Fruit fly (Drosophila melanogaster) whole organism, embryonic: ENCODE measurements around the gene eIF2gamma.

ENCODE experiments used
- Antp ChIP-seq: fragments of 200-800 bp; sonication (Bioruptor generic); optimal IDR thresholded peaks from 3 replicates; lab custom pipeline; 2016; ENCODE audit warnings: missing biosample characterization, missing genetic modification characterization
- BEAF-32 ChIP-seq: fragments of 200-800 bp; sonication (Bioruptor generic); optimal IDR thresholded peaks from 3 replicates; lab custom pipeline; 2017; ENCODE audit warnings: missing biosample characterization, missing genetic modification characterization, mild to moderate bottlenecking, moderate library complexity, missing genetic modification reagents
- CG10267 ChIP-seq: fragments of 200-800 bp; sonication (Bioruptor generic); optimal IDR thresholded peaks from 2 replicates; lab custom pipeline; 2018; ENCODE audit warnings: missing biosample characterization, mild to moderate bottlenecking, missing genetic modification characterization, moderate library complexity
- CG11456 ChIP-seq: fragments of 200-800 bp; sonication (Bioruptor generic); IDR thresholded peaks from 3 replicates; pipeline ENCODE4 v1.3.6; 2022; ENCODE audit warnings: missing biosample characterization, missing genetic modification characterization
- CG11560 ChIP-seq: fragments of 200-800 bp; sonication (Bioruptor generic); IDR thresholded peaks from 3 replicates; pipeline ENCODE4 v1.3.6; 2022; ENCODE audit warnings: missing biosample characterization, missing genetic modification characterization
- CG11723 ChIP-seq: fragments of 200-800 bp; sonication (Bioruptor generic); optimal IDR thresholded peaks from 2 replicates; lab custom pipeline; 2017; ENCODE audit warnings: missing biosample characterization, mild to moderate bottlenecking, missing genetic modification characterization
- CG12299 ChIP-seq: fragments of 200-800 bp; sonication (Bioruptor generic); optimal IDR thresholded peaks from 2 replicates; lab custom pipeline; 2018; ENCODE audit warnings: missing biosample characterization, mild to moderate bottlenecking, missing genetic modification characterization
- CG1233 ChIP-seq: fragments of 200-800 bp; sonication (Bioruptor generic); optimal IDR thresholded peaks from 4 replicates; lab custom pipeline; 2018; ENCODE audit warnings: missing biosample characterization, mild to moderate bottlenecking, missing genetic modification characterization
- CG12659 ChIP-seq: fragments of 200-800 bp; sonication (Bioruptor generic); optimal IDR thresholded peaks from 3 replicates; lab custom pipeline; 2017; ENCODE audit warnings: mild to moderate bottlenecking, missing biosample characterization, missing genetic modification reagents, missing genetic modification characterization
- CG13775 ChIP-seq: fragments of 200-800 bp; sonication (Bioruptor generic); optimal IDR thresholded peaks from 3 replicates; lab custom pipeline; 2017; ENCODE audit warnings: missing biosample characterization, mild to moderate bottlenecking, missing genetic modification characterization
- CG14860 ChIP-seq: fragments of 200-800 bp; sonication (Bioruptor generic); IDR thresholded peaks from 3 replicates; pipeline ENCODE4 v1.3.6; 2022; ENCODE audit warnings: missing biosample characterization, missing genetic modification characterization; ENCODE audit not compliant: partially characterized antibody
- CG15696 ChIP-seq: fragments of 200-800 bp; sonication (Bioruptor generic); optimal IDR thresholded peaks from 2 replicates; lab custom pipeline; 2019; ENCODE audit warnings: missing biosample characterization, mild to moderate bottlenecking, missing genetic modification characterization, moderate library complexity
- CG1602 ChIP-seq: fragments of 200-800 bp; sonication (Bioruptor generic); optimal IDR thresholded peaks from 3 replicates; lab custom pipeline; 2016; ENCODE audit warnings: missing biosample characterization, missing genetic modification characterization
- CG16815 ChIP-seq: fragments of 200-800 bp; sonication (Bioruptor generic); optimal IDR thresholded peaks from 3 replicates; lab custom pipeline; 2017; ENCODE audit warnings: missing biosample characterization, mild to moderate bottlenecking, missing genetic modification characterization
- CG17361 ChIP-seq: fragments of 200-800 bp; sonication (Bioruptor generic); IDR thresholded peaks from 3 replicates; pipeline ENCODE4 v1.3.6; 2022; ENCODE audit warnings: missing biosample characterization, missing genetic modification characterization
- CG1832 ChIP-seq: fragments of 200-800 bp; sonication (Bioruptor generic); optimal IDR thresholded peaks from 2 replicates; lab custom pipeline; 2017; ENCODE audit warnings: missing biosample characterization, mild to moderate bottlenecking, missing genetic modification characterization, inconsistent platforms
- CG18599 ChIP-seq: fragments of 200-800 bp; sonication (Bioruptor generic); optimal IDR thresholded peaks from 3 replicates; lab custom pipeline; 2017; ENCODE audit warnings: missing biosample characterization, missing genetic modification characterization, mild to moderate bottlenecking, moderate library complexity, missing genetic modification reagents
- CG2120 ChIP-seq: fragments of 200-800 bp; sonication (Bioruptor generic); optimal IDR thresholded peaks from 3 replicates; lab custom pipeline; 2016; ENCODE audit warnings: missing biosample characterization, missing genetic modification characterization
- CG30020 ChIP-seq: fragments of 200-800 bp; optimal IDR thresholded peaks from 2 replicates; lab custom pipeline; 2019; ENCODE audit warnings: missing biosample characterization, mild to moderate bottlenecking, missing genetic modification characterization, moderate library complexity
- CG30403 ChIP-seq: fragments of 200-800 bp; sonication (Bioruptor generic); optimal IDR thresholded peaks from 3 replicates; lab custom pipeline; 2016; ENCODE audit warnings: missing biosample characterization, missing genetic modification characterization
- CG3163 ChIP-seq: fragments of 200-800 bp; sonication (Bioruptor generic); optimal IDR thresholded peaks from 3 replicates; lab custom pipeline; 2016; ENCODE audit warnings: missing biosample characterization, missing genetic modification characterization
- CG34224 ChIP-seq: fragments of 200-800 bp; sonication (Bioruptor generic); IDR thresholded peaks from 3 replicates; pipeline ENCODE4 v1.3.6; 2022; ENCODE audit warnings: missing biosample characterization, missing genetic modification characterization; ENCODE audit not compliant: partially characterized antibody
- CG7786 ChIP-seq: fragments of 200-800 bp; sonication (Bioruptor generic); optimal IDR thresholded peaks from 2 replicates; lab custom pipeline; 2016; ENCODE audit warnings: missing biosample characterization, missing genetic modification characterization
- CG8478 ChIP-seq: fragments of >200 bp; optimal IDR thresholded peaks from 2 replicates; lab custom pipeline; 2018
- CG9797 ChIP-seq: fragments of 200-800 bp; sonication (Bioruptor generic); optimal IDR thresholded peaks from 3 replicates; lab custom pipeline; 2018; ENCODE audit warnings: missing biosample characterization, mild to moderate bottlenecking, missing genetic modification characterization
- Dp ChIP-seq: fragments of 200-800 bp; sonication (Bioruptor generic); optimal IDR thresholded peaks from 2 replicates; lab custom pipeline; 2018; ENCODE audit warnings: missing biosample characterization, mild to moderate bottlenecking, missing genetic modification characterization, moderate library complexity
- Hsf ChIP-seq: fragments of 200-800 bp; sonication (Bioruptor generic); optimal IDR thresholded peaks from 3 replicates; lab custom pipeline; 2016; ENCODE audit warnings: missing biosample characterization, missing genetic modification characterization
- Lhr ChIP-seq: fragments of 200-800 bp; sonication (Bioruptor generic); optimal IDR thresholded peaks from 3 replicates; lab custom pipeline; 2017; ENCODE audit warnings: mild to moderate bottlenecking, missing biosample characterization, missing genetic modification reagents, missing genetic modification characterization
- Ptx1 ChIP-seq: fragments of 200-800 bp; sonication (Bioruptor generic); IDR thresholded peaks from 2 replicates; pipeline ENCODE4 v1.3.6; 2022; ENCODE audit warnings: missing biosample characterization, missing genetic modification characterization
- Rfx ChIP-seq: fragments of 200-800 bp; sonication (Bioruptor generic); IDR thresholded peaks from 2 replicates; pipeline ENCODE4 v1.3.6; 2022; ENCODE audit warnings: missing biosample characterization, missing genetic modification characterization
- Sry-δ ChIP-seq: fragments of 200-800 bp; sonication (Bioruptor generic); optimal IDR thresholded peaks from 2 replicates; lab custom pipeline; 2016; ENCODE audit warnings: missing biosample characterization, missing genetic modification characterization
- Tbp ChIP-seq: fragments of >200 bp; optimal IDR thresholded peaks from 2 replicates; lab custom pipeline; 2018; ENCODE audit warnings: missing biosample characterization, missing genetic modification characterization
- amos ChIP-seq: fragments of 200-800 bp; sonication (Bioruptor generic); IDR thresholded peaks from 2 replicates; pipeline ENCODE4 v1.3.6; 2022; ENCODE audit warnings: missing biosample characterization, missing genetic modification characterization; ENCODE audit not compliant: partially characterized antibody
- ato ChIP-seq: fragments of 200-800 bp; sonication (Bioruptor generic); IDR thresholded peaks from 2 replicates; pipeline ENCODE4 v1.3.6; 2022; ENCODE audit warnings: missing biosample characterization, missing genetic modification characterization; ENCODE audit not compliant: partially characterized antibody
- cas ChIP-seq: fragments of 200-800 bp; sonication (Bioruptor generic); IDR thresholded peaks from 2 replicates; pipeline ENCODE4 v1.3.6; 2022; ENCODE audit warnings: missing biosample characterization, missing genetic modification characterization
- chinmo ChIP-seq: fragments of 200-800 bp; sonication (Bioruptor generic); IDR thresholded peaks from 4 replicates; pipeline ENCODE4 v1.3.6; 2022; ENCODE audit warnings: missing biosample characterization, missing genetic modification characterization; ENCODE audit not compliant: partially characterized antibody
- crp ChIP-seq, 2 experiments: fragments of 200-800 bp; sonication (Bioruptor generic); optimal IDR thresholded peaks; 2 replicates in 1 of 2; 3 replicates in 1 of 2; lab custom pipeline; 2017; ENCODE audit warnings: missing biosample characterization in 2 of 2, missing genetic modification characterization in 2 of 2, mild to moderate bottlenecking in 1 of 2, moderate library complexity in 1 of 2
- danr ChIP-seq: fragments of 200-800 bp; sonication (Bioruptor generic); IDR thresholded peaks from 2 replicates; pipeline ENCODE4 v1.3.6; 2022; ENCODE audit warnings: missing biosample characterization, missing genetic modification characterization
- dm ChIP-seq: fragments of 200-800 bp; sonication (Bioruptor generic); optimal IDR thresholded peaks from 3 replicates; lab custom pipeline; 2016; ENCODE audit warnings: missing biosample characterization, missing genetic modification characterization
- dpn ChIP-seq, 2 experiments: fragments of 200-800 bp; sonication (Bioruptor generic); optimal IDR thresholded peaks; 3 replicates each; lab custom pipeline; 2016; ENCODE audit warnings: missing biosample characterization in 2 of 2, missing genetic modification characterization in 2 of 2
- gce ChIP-seq: fragments of 200-800 bp; sonication (Bioruptor generic); IDR thresholded peaks from 3 replicates; pipeline ENCODE4 v1.3.6; 2022; ENCODE audit warnings: missing biosample characterization, missing genetic modification characterization
- h ChIP-seq: fragments of >200 bp; optimal IDR thresholded peaks from 2 replicates; lab custom pipeline; 2017
- kah ChIP-seq: fragments of 200-800 bp; sonication (Bioruptor generic); optimal IDR thresholded peaks from 2 replicates; lab custom pipeline; 2018; ENCODE audit warnings: missing biosample characterization, mild to moderate bottlenecking, missing genetic modification characterization
- maf-S ChIP-seq: fragments of 200-800 bp; sonication (Bioruptor generic); optimal IDR thresholded peaks from 2 replicates; lab custom pipeline; 2016; ENCODE audit warnings: missing biosample characterization, missing genetic modification characterization
- pb ChIP-seq: fragments of 200-800 bp; sonication (Bioruptor generic); optimal IDR thresholded peaks from 3 replicates; lab custom pipeline; 2016; ENCODE audit warnings: missing biosample characterization, missing genetic modification characterization
- row ChIP-seq: fragments of 200-800 bp; sonication (Bioruptor generic); IDR thresholded peaks from 3 replicates; pipeline ENCODE4 v1.3.6; 2022; ENCODE audit warnings: missing biosample characterization, missing genetic modification characterization
- sens-2 ChIP-seq: fragments of 200-800 bp; sonication (Bioruptor generic); IDR thresholded peaks from 2 replicates; pipeline ENCODE4 v1.3.6; 2022; ENCODE audit warnings: missing biosample characterization, missing genetic modification characterization
- slou ChIP-seq: fragments of 200-800 bp; sonication (Bioruptor generic); optimal IDR thresholded peaks from 3 replicates; lab custom pipeline; 2016; ENCODE audit warnings: missing biosample characterization, missing genetic modification characterization
- sna ChIP-seq: fragments of 200-800 bp; sonication (Bioruptor generic); IDR thresholded peaks from 2 replicates; pipeline ENCODE4 v1.3.6; 2022; ENCODE audit warnings: missing biosample characterization, missing genetic modification characterization; ENCODE audit not compliant: partially characterized antibody
- stwl ChIP-seq: fragments of 200-800 bp; sonication (Bioruptor generic); optimal IDR thresholded peaks from 3 replicates; lab custom pipeline; 2018; ENCODE audit warnings: missing biosample characterization, mild to moderate bottlenecking, missing genetic modification characterization, moderate library complexity
- tup ChIP-seq: fragments of 200-800 bp; sonication (Bioruptor generic); optimal IDR thresholded peaks from 2 replicates; lab custom pipeline; 2016; ENCODE audit warnings: missing biosample characterization, mild to moderate bottlenecking, missing genetic modification characterization, moderate library complexity

Gene eIF2gamma

dm6 chr3R:15225279-15225730, 38.0 kb downstream of the eIF2gamma start, which contains the start of the genes CG31344 and Caf1-55 (continued):
- TF ChIP-seq pb (GFP tag; lab: Kevin White, UChicago): no peak
- TF ChIP-seq crp (GFP tag; optimal IDR thresholded peaks at IDR 0.05; lab: Kevin White, UChicago): peak in 1 of 2 experiments; percentile 40
- no peak for TF ChIP-seq CG15696 (tag; lab: Kevin White, UChicago)
- no peak for TF ChIP-seq CG3163
- peak; percentile 2 for TF ChIP-seq CG12299 (tag; lab: Kevin White, UChicago)
- peak; percentile 61; the same call in 2 of the 3 replicates for TF ChIP-seq CG14860 (GFP tag; lab: Robert Waterston, UW)
- peak in 1 of 2 experiments; percentile 32 for TF ChIP-seq dpn (GFP tag; optimal IDR thresholded peaks at IDR 0.05; lab: Kevin White, UChicago)
- TF ChIP-seq CG1832 (GFP tag; lab: Kevin White, UChicago): no peak
- TF ChIP-seq cas (GFP tag; lab: Robert Waterston, UW): no peak
- TF ChIP-seq maf-S (GFP tag; lab: Kevin White, UChicago): peak; percentile 12
- TF ChIP-seq Sry-δ (GFP tag; lab: Kevin White, UChicago): peak; percentile 97
- TF ChIP-seq CG11560: peak; percentile 91
- peak; percentile 1 for TF ChIP-seq Hsf (GFP tag; lab: Kevin White, UChicago)
- no peak for TF ChIP-seq CG11456 (GFP tag; lab: Robert Waterston, UW)
- no peak for TF ChIP-seq tup (GFP tag; lab: Kevin White, UChicago)
- peak; percentile 60 for TF ChIP-seq dm (GFP tag; lab: Kevin White, UChicago)
- TF ChIP-seq CG10267 (tag; lab: Kevin White, UChicago): peak; percentile 37
- peak; percentile 58 for TF ChIP-seq row (GFP tag; lab: Robert Waterston, UW)
- TF ChIP-seq CG34224: peak; percentile 78
- TF ChIP-seq sens-2: no peak
- peak; percentile 0 for TF ChIP-seq CG1602
- TF ChIP-seq CG11723: no peak
- peak; percentile 56 for TF ChIP-seq CG30020 (tag; lab: Kevin White, UChicago)
- no peak for TF ChIP-seq Tbp
- no peak for TF ChIP-seq Ptx1 (GFP tag; lab: Robert Waterston, UW)
- peak; percentile 81 for TF ChIP-seq BEAF-32 (GFP tag; lab: Kevin White, UChicago)
- TF ChIP-seq amos (GFP tag; lab: Robert Waterston, UW): peak; percentile 78
- no peak for TF ChIP-seq CG18599 (GFP tag; lab: Kevin White, UChicago)
- TF ChIP-seq sna (GFP tag; lab: Robert Waterston, UW): peak; percentile 72
- TF ChIP-seq h: no peak
- TF ChIP-seq CG16815: no peak
- peak; percentile 17 for TF ChIP-seq CG7786
- no peak for TF ChIP-seq CG13775 (GFP tag; lab: Kevin White, UChicago)
- TF ChIP-seq CG2120 (GFP tag; lab: Kevin White, UChicago): peak; percentile 55
- TF ChIP-seq danr (GFP tag; lab: Robert Waterston, UW): no peak
- no peak for TF ChIP-seq Antp (GFP tag; lab: Kevin White, UChicago)
- 0 out of 2 replicates have a peak, but pooled peaks have one; percentile 19 for TF ChIP-seq ato (GFP tag; lab: Robert Waterston, UW)
- peak; percentile 69 for TF ChIP-seq stwl (tag; lab: Kevin White, UChicago)
- TF ChIP-seq chinmo (GFP tag; lab: Robert Waterston, UW): peak; percentile 93; the same call in 2 of the 4 replicates
- no peak for TF ChIP-seq CG17361
- TF ChIP-seq CG12659 (GFP tag; lab: Kevin White, UChicago): peak; percentile 74
- TF ChIP-seq Lhr (GFP tag; lab: Kevin White, UChicago): peak; percentile 76
- TF ChIP-seq slou (GFP tag; lab: Kevin White, UChicago): no peak
- no peak for TF ChIP-seq CG1233 (GFP tag; lab: Kevin White, UChicago)
- TF ChIP-seq CG9797 (GFP tag; lab: Kevin White, UChicago): peak; percentile 91
- no peak for TF ChIP-seq gce
- no peak for TF ChIP-seq CG8478 (lab: Kevin White, UChicago)
- peak; percentile 18 for TF ChIP-seq CG30403 (GFP tag; lab: Kevin White, UChicago)
- TF ChIP-seq Dp (GFP tag; lab: Kevin White, UChicago): peak; percentile 77
- 0 out of 2 replicates have a peak, but pooled peaks have one; percentile 18 for TF ChIP-seq Rfx
- no peak for TF ChIP-seq kah
